Worm (Caenorhabditis elegans) whole organism, L1 larva: ENCODE measurements around the gene kvs-4.

Source experiments
- C04F5.9 ChIP-seq: sonication (generic microtip); optimal IDR thresholded peaks from 2 replicates; lab custom pipeline; 2016; ENCODE audit warnings: missing genetic modification characterization, missing compliant biosample characterization
- C34B4.2 ChIP-seq: sonication (generic microtip); optimal IDR thresholded peaks from 2 replicates; lab custom pipeline; 2017; ENCODE audit warnings: mild to moderate bottlenecking, missing genetic modification characterization, missing compliant biosample characterization
- F16B12.6 ChIP-seq: fragments of 150-350 bp; optimal IDR thresholded peaks from 2 replicates; lab custom pipeline; 2014; ENCODE audit warnings: missing biosample characterization, missing genetic modification characterization
- aha-1 ChIP-seq: fragments of 150-350 bp; optimal IDR thresholded peaks from 2 replicates; lab custom pipeline; 2014; ENCODE audit warnings: missing biosample characterization, missing genetic modification characterization
- blmp-1 ChIP-seq: fragments of 150-350 bp; optimal IDR thresholded peaks from 2 replicates; lab custom pipeline; 2014; ENCODE audit warnings: missing biosample characterization, missing genetic modification characterization
- ceh-63 ChIP-seq: fragments of 200-800 bp; sonication (Bioruptor generic); optimal IDR thresholded peaks from 2 replicates; lab custom pipeline; 2018; ENCODE audit warnings: mild to moderate bottlenecking, missing genetic modification characterization, missing compliant biosample characterization
- ceh-8 ChIP-seq: fragments of 200-800 bp; sonication (Bioruptor generic); optimal IDR thresholded peaks from 2 replicates; lab custom pipeline; 2018; ENCODE audit warnings: mild to moderate bottlenecking, missing genetic modification characterization, moderate library complexity, missing compliant biosample characterization
- ceh-82 ChIP-seq, 3 experiments: fragments of 150-350 bp in 1 of 3; sonication (generic microtip) in 2 of 3; optimal IDR thresholded peaks; 2 replicates each; lab custom pipeline; 2014 to 2017; ENCODE audit warnings: missing biosample characterization in 3 of 3, missing genetic modification characterization in 3 of 3
- ceh-88 ChIP-seq: fragments of 200-800 bp; sonication (Bioruptor generic); IDR thresholded peaks from 2 replicates; pipeline ENCODE4 v1.3.6; 2022; ENCODE audit warnings: missing genetic modification characterization, missing compliant biosample characterization
- ceh-90 ChIP-seq: sonication (generic microtip); optimal IDR thresholded peaks from 2 replicates; lab custom pipeline; 2016; ENCODE audit warnings: missing genetic modification characterization, missing compliant biosample characterization
- ces-1 ChIP-seq: fragments of 150-350 bp; optimal IDR thresholded peaks from 2 replicates; lab custom pipeline; 2014; ENCODE audit warnings: missing biosample characterization, missing genetic modification reagents, missing genetic modification characterization
- dpl-1 ChIP-seq, 3 experiments: fragments of 150-350 bp in 2 of 3; sonication (generic microtip) in 1 of 3; optimal IDR thresholded peaks; 2 replicates each; lab custom pipeline; 2014 to 2017; ENCODE audit warnings: missing biosample characterization in 3 of 3, missing genetic modification characterization in 3 of 3, missing genetic modification reagents in 3 of 3
- dsc-1 ChIP-seq: sonication (generic microtip); optimal IDR thresholded peaks from 2 replicates; lab custom pipeline; 2016; ENCODE audit warnings: mild to moderate bottlenecking, missing genetic modification characterization, missing compliant biosample characterization
- efl-1 ChIP-seq, 4 experiments: fragments of 150-350 bp; optimal IDR thresholded peaks in 3 of 4; peaks in 1 of 4; 1 replicate in 1 of 4; 2 replicates in 3 of 4; lab custom pipeline; 2014; ENCODE audit warnings: missing biosample characterization in 2 of 4, missing genetic modification characterization in 2 of 4, missing genetic modification reagents in 2 of 4
- egl-13 ChIP-seq: sonication (generic microtip); optimal IDR thresholded peaks from 2 replicates; lab custom pipeline; 2016; ENCODE audit warnings: missing genotype, missing genetic modification reagents, missing genetic modification characterization, missing compliant biosample characterization
- elt-3 ChIP-seq, 6 experiments: fragments of 150-350 bp in 1 of 6; sonication (generic microtip); optimal IDR thresholded peaks; 2 replicates each; lab custom pipeline; 2017 to 2018; ENCODE audit warnings: missing biosample characterization in 6 of 6, missing genetic modification characterization in 6 of 6, inconsistent platforms in 1 of 6
- fkh-10 ChIP-seq: sonication (generic microtip); optimal IDR thresholded peaks from 2 replicates; lab custom pipeline; 2017; ENCODE audit warnings: missing biosample characterization, missing genetic modification reagents, missing genetic modification characterization
- fkh-8 ChIP-seq: sonication (generic microtip); optimal IDR thresholded peaks from 2 replicates; lab custom pipeline; 2016; ENCODE audit warnings: mild to moderate bottlenecking, missing genetic modification characterization, missing compliant biosample characterization
- hlh-17 ChIP-seq: fragments of 200-800 bp; sonication (Bioruptor generic); optimal IDR thresholded peaks from 2 replicates; lab custom pipeline; 2018; ENCODE audit warnings: missing genetic modification characterization, mild to moderate bottlenecking, missing compliant biosample characterization, moderate library complexity, borderline replicate concordance
- hlh-4 ChIP-seq: sonication (generic microtip); optimal IDR thresholded peaks from 2 replicates; lab custom pipeline; 2016; ENCODE audit warnings: mild to moderate bottlenecking, missing genetic modification characterization, missing compliant biosample characterization
- hpl-2 ChIP-seq: fragments of 150-350 bp; optimal IDR thresholded peaks from 2 replicates; lab custom pipeline; 2014; ENCODE audit warnings: missing biosample characterization, missing genetic modification reagents, missing genetic modification characterization
- irx-1 ChIP-seq: sonication (generic microtip); optimal IDR thresholded peaks from 2 replicates; lab custom pipeline; 2016; ENCODE audit warnings: missing genetic modification characterization, missing compliant biosample characterization
- jun-1 ChIP-seq: fragments of 150-350 bp; optimal IDR thresholded peaks from 2 replicates; lab custom pipeline; 2014; ENCODE audit warnings: missing biosample characterization, missing genetic modification reagents, missing genetic modification characterization
- lin-13 ChIP-seq: fragments of 150-350 bp; optimal IDR thresholded peaks from 2 replicates; lab custom pipeline; 2014; ENCODE audit warnings: missing biosample characterization, missing genetic modification reagents, missing genetic modification characterization
- lin-14 ChIP-seq: fragments of 200-800 bp; sonication (Bioruptor generic); optimal IDR thresholded peaks from 2 replicates; lab custom pipeline; 2018; ENCODE audit warnings: mild to moderate bottlenecking, missing genetic modification characterization, moderate library complexity, missing compliant biosample characterization
- lin-35 ChIP-seq, 2 experiments: fragments of 150-350 bp; optimal IDR thresholded peaks; 2 replicates each; lab custom pipeline; 2014; ENCODE audit warnings: missing biosample characterization in 2 of 2, missing genetic modification characterization in 2 of 2, missing genetic modification reagents in 2 of 2
- lin-39 ChIP-seq: fragments of 150-350 bp; optimal IDR thresholded peaks from 2 replicates; lab custom pipeline; 2014; ENCODE audit warnings: missing biosample characterization, missing genetic modification reagents, missing genetic modification characterization
- mab-9 ChIP-seq: fragments of 200-800 bp; sonication (Bioruptor generic); IDR thresholded peaks from 2 replicates; pipeline ENCODE4 v1.3.6; 2022; ENCODE audit warnings: missing genetic modification reagents, missing genetic modification characterization, missing compliant biosample characterization
- mdl-1 ChIP-seq, 2 experiments: fragments of 150-350 bp; optimal IDR thresholded peaks; 2 replicates each; lab custom pipeline; 2014 to 2017; ENCODE audit warnings: missing biosample characterization in 2 of 2, missing genetic modification characterization in 2 of 2, inconsistent platforms in 1 of 2
- mep-1 ChIP-seq: fragments of 150-350 bp; optimal IDR thresholded peaks from 2 replicates; lab custom pipeline; 2014; ENCODE audit warnings: missing biosample characterization, missing genetic modification characterization
- nhr-12 ChIP-seq: sonication (generic microtip); optimal IDR thresholded peaks from 2 replicates; lab custom pipeline; 2017; ENCODE audit warnings: missing biosample characterization, missing genetic modification characterization
- nhr-19 ChIP-seq: fragments of 200-800 bp; sonication (Bioruptor generic); conservative IDR thresholded peaks from 2 replicates; pipeline ENCODE4 v1.3.6; 2022; ENCODE audit warnings: missing genetic modification characterization, missing compliant biosample characterization
- nhr-20 ChIP-seq: sonication (generic microtip); optimal IDR thresholded peaks from 2 replicates; lab custom pipeline; 2016; ENCODE audit warnings: mild to moderate bottlenecking, missing genetic modification characterization, missing compliant biosample characterization
- nhr-28 ChIP-seq: fragments of 150-350 bp; optimal IDR thresholded peaks from 2 replicates; lab custom pipeline; 2014; ENCODE audit warnings: missing biosample characterization, missing genetic modification characterization
- nhr-47 ChIP-seq: sonication (generic microtip); optimal IDR thresholded peaks from 2 replicates; lab custom pipeline; 2016; ENCODE audit warnings: mild to moderate bottlenecking, missing genetic modification characterization, moderate library complexity, missing compliant biosample characterization
- nhr-76 ChIP-seq: sonication (generic microtip); optimal IDR thresholded peaks from 2 replicates; lab custom pipeline; 2017; ENCODE audit warnings: missing biosample characterization, missing genetic modification characterization
- nhr-84 ChIP-seq: sonication (generic microtip); optimal IDR thresholded peaks from 2 replicates; lab custom pipeline; 2017; ENCODE audit warnings: missing biosample characterization, missing genetic modification characterization
- nhr-85 ChIP-seq: sonication (generic microtip); peaks from one replicate; lab custom pipeline; 2016; ENCODE audit warnings: missing genetic modification characterization, inconsistent platforms, missing compliant biosample characterization
- pqm-1 ChIP-seq: sonication (generic microtip); optimal IDR thresholded peaks from 3 replicates; lab custom pipeline; 2017; ENCODE audit warnings: missing biosample characterization, missing genetic modification characterization
- snpc-4 ChIP-seq: fragments of 150-350 bp; optimal IDR thresholded peaks from 2 replicates; lab custom pipeline; 2014; ENCODE audit warnings: missing biosample characterization, missing genetic modification characterization
- snu-23 ChIP-seq: sonication (generic microtip); optimal IDR thresholded peaks from 2 replicates; lab custom pipeline; 2016; ENCODE audit warnings: missing genetic modification characterization, missing compliant biosample characterization
- sox-4 ChIP-seq: sonication (generic microtip); optimal IDR thresholded peaks from 2 replicates; lab custom pipeline; 2016; ENCODE audit warnings: missing genetic modification characterization, missing compliant biosample characterization
- sptf-1 ChIP-seq: fragments of 150-350 bp; optimal IDR thresholded peaks from 2 replicates; lab custom pipeline; 2014; ENCODE audit warnings: missing biosample characterization, missing genetic modification characterization
- sup-37 ChIP-seq: fragments of 200-800 bp; sonication (Bioruptor generic); optimal IDR thresholded peaks from 2 replicates; lab custom pipeline; 2018; ENCODE audit warnings: mild to moderate bottlenecking, missing genetic modification characterization, missing compliant biosample characterization
- tlp-1 ChIP-seq: fragments of 150-350 bp; optimal IDR thresholded peaks from 2 replicates; lab custom pipeline; 2014; ENCODE audit warnings: missing biosample characterization, missing genetic modification characterization
- unc-86 ChIP-seq: sonication (generic microtip); optimal IDR thresholded peaks from 2 replicates; lab custom pipeline; 2016; ENCODE audit warnings: missing genetic modification characterization, missing compliant biosample characterization
- unc-98 ChIP-seq: fragments of 200-800 bp; sonication (Bioruptor generic); IDR thresholded peaks from 2 replicates; pipeline ENCODE4 v1.3.6; 2022; ENCODE audit warnings: missing genetic modification characterization, missing compliant biosample characterization
- vab-15 ChIP-seq: sonication (generic microtip); optimal IDR thresholded peaks from 2 replicates; lab custom pipeline; 2017; ENCODE audit warnings: missing genotype, mild to moderate bottlenecking, missing genetic modification characterization, missing compliant biosample characterization
- xbp-1 ChIP-seq: sonication (generic microtip); optimal IDR thresholded peaks from 2 replicates; lab custom pipeline; 2016; ENCODE audit warnings: missing genetic modification characterization, missing compliant biosample characterization
- zip-4 ChIP-seq: fragments of 200-800 bp; sonication (Bioruptor generic); optimal IDR thresholded peaks from 2 replicates; lab custom pipeline; 2018; ENCODE audit warnings: mild to moderate bottlenecking, missing genetic modification characterization, moderate library complexity, missing compliant biosample characterization

kvs-4 gene

ce11 chrIII:11063259-11063658, 50.9 kb downstream of the kvs-4 start, which contains the start of gene rsa-2 (continued):
- TF ChIP-seq ceh-82 (tag; optimal IDR thresholded peaks at IDR 0.05; lab: Kevin White, UChicago): peak; percentile 50 to 70 (median 67)
- TF ChIP-seq C04F5.9 (tag; lab: Kevin White, UChicago): peak; percentile 37
- TF ChIP-seq irx-1 (tag; lab: Kevin White, UChicago): peak; percentile 41
- no peak for TF ChIP-seq ces-1
- TF ChIP-seq unc-98 (GFP tag; lab: Robert Waterston, UW): peak; percentile 53; the same call in 1 of the 2 replicates
- TF ChIP-seq efl-1 (optimal IDR thresholded peaks at IDR 0.05; lab: Kevin White, UChicago): peak; percentile 82 to 95
- TF ChIP-seq efl-1 (GFP tag; optimal IDR thresholded peaks at IDR 0.05 in 1 of 2; lab: Kevin White, UChicago): peak; percentile 96 to 100
- no peak for TF ChIP-seq elt-3 (tag; optimal IDR thresholded peaks at IDR 0.05; lab: Kevin White, UChicago)
- TF ChIP-seq lin-14 (GFP tag; lab: Kevin White, UChicago): peak; percentile 53
- no peak for TF ChIP-seq aha-1 (tag; lab: Kevin White, UChicago)
- peak; percentile 75 for TF ChIP-seq snu-23 (GFP tag; lab: Kevin White, UChicago)
- TF ChIP-seq fkh-8 (tag; lab: Kevin White, UChicago): peak; percentile 35
- TF ChIP-seq sox-4 (tag; lab: Kevin White, UChicago): no peak
- no peak for TF ChIP-seq nhr-84 (tag; lab: Kevin White, UChicago)
- TF ChIP-seq ceh-90: no peak
- no peak for TF ChIP-seq ceh-8 (GFP tag; lab: Kevin White, UChicago)
- TF ChIP-seq jun-1: peak; percentile 60
- peak; percentile 65 for TF ChIP-seq unc-86 (tag; lab: Kevin White, UChicago)
- TF ChIP-seq nhr-12 (tag; lab: Kevin White, UChicago): no peak
- TF ChIP-seq lin-35 (GFP tag; optimal IDR thresholded peaks at IDR 0.05; lab: Kevin White, UChicago): peak; percentile 90 to 96
- TF ChIP-seq xbp-1: peak; percentile 55
- no peak for TF ChIP-seq pqm-1 (tag; lab: Kevin White, UChicago)
- TF ChIP-seq nhr-20 (tag; lab: Kevin White, UChicago): peak; percentile 46
- TF ChIP-seq nhr-85 (tag; lab: Kevin White, UChicago): no peak
- TF ChIP-seq sup-37 (GFP tag; lab: Kevin White, UChicago): peak; percentile 27
- peak; percentile 61 for TF ChIP-seq snpc-4 (tag; lab: Kevin White, UChicago)
- peak; percentile 93 to 95 (median 95) for TF ChIP-seq dpl-1 (GFP tag; optimal IDR thresholded peaks at IDR 0.05; lab: Kevin White, UChicago)
- TF ChIP-seq C34B4.2 (tag; lab: Kevin White, UChicago): no peak
- TF ChIP-seq nhr-19 (GFP tag; lab: Robert Waterston, UW): peak; percentile 59
- TF ChIP-seq lin-39: peak; percentile 14
- peak; percentile 70 for TF ChIP-seq mep-1 (tag; lab: Kevin White, UChicago)
- no peak for TF ChIP-seq ceh-63 (GFP tag; lab: Kevin White, UChicago)
- TF ChIP-seq, all 84 proteins: peak for 42

ce11 chrIII:11064576-11064975, 52.2 kb downstream of the kvs-4 start:
- TF ChIP-seq sptf-1 (tag; lab: Kevin White, UChicago) (no peak), hlh-17 (GFP tag; lab: Kevin White, UChicago) (no peak), lin-13 (GFP tag; lab: Kevin White, UChicago) (no peak), dsc-1 (tag; lab: Kevin White, UChicago) (no peak), nhr-12 (tag; lab: Kevin White, UChicago) (no peak)

DNA sequence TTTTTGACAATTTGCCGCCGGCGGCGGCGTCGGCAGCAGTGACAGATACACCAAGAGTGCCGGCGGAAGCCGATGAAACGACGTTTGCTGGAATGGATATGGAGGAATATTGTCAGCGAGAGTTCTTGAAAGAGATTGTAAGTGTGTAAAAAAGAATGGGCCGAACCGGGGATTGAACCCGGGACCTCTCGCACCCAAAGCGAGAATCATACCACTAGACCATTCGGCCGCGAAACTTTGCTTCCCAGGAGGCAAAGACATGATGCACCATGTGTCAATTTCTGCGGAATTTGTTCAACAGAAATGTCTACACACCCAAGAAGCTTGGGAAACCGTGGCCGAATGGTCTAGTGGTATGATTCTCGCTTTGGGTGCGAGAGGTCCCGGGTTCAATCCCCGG, 54.3 kb downstream of the kvs-4 start:
- TF ChIP-seq hpl-2 (peak; percentile 48), C04F5.9 (tag; lab: Kevin White, UChicago) (peak; percentile 52), xbp-1 (peak; percentile 75), nhr-76 (tag; lab: Kevin White, UChicago) (no peak), C34B4.2 (tag; lab: Kevin White, UChicago) (no peak), ceh-88 (GFP tag; lab: Robert Waterston, UW) (peak; percentile 79), vab-15 (tag; lab: Kevin White, UChicago) (no peak), nhr-19 (GFP tag; lab: Robert Waterston, UW) (peak; percentile 93), zip-4 (peak; percentile 68), nhr-47 (tag; lab: Kevin White, UChicago) (peak; percentile 93), nhr-28 (tag; lab: Kevin White, UChicago) (no peak), mdl-1 (tag; optimal IDR thresholded peaks at IDR 0.05; lab: Kevin White, UChicago) (peak in 1 of 2 experiments; percentile 80), fkh-10 (GFP tag; lab: Kevin White, UChicago) (peak; percentile 43), egl-13 (tag; lab: Kevin White, UChicago) (peak; percentile 74), F16B12.6 (tag; lab: Kevin White, UChicago) (peak; percentile 69), blmp-1 (tag; lab: Kevin White, UChicago) (no peak), hlh-4 (tag; lab: Kevin White, UChicago) (no peak), tlp-1 (tag; lab: Kevin White, UChicago) (no peak), sup-37 (GFP tag; lab: Kevin White, UChicago) (peak; percentile 84), mab-9 (GFP tag; lab: Robert Waterston, UW) (peak; percentile 85)
